Fruit fly (Drosophila melanogaster) whole organism, embryonic: Measurements from ENCODE around the gene CG13930.

Source experiments
- Atf-2 ChIP-seq: fragments of 200-800 bp; sonication (Bioruptor generic); optimal IDR thresholded peaks from 2 replicates; lab custom pipeline; 2016; ENCODE audit warnings: missing biosample characterization, missing genetic modification characterization
- Bgb ChIP-seq: fragments of 200-800 bp; sonication (Bioruptor generic); IDR thresholded peaks from 2 replicates; pipeline ENCODE4 v1.3.6; 2022; ENCODE audit warnings: missing biosample characterization, missing genetic modification characterization; ENCODE audit not compliant: partially characterized antibody
- CG10267 ChIP-seq: fragments of 200-800 bp; sonication (Bioruptor generic); optimal IDR thresholded peaks from 2 replicates; lab custom pipeline; 2018; ENCODE audit warnings: missing biosample characterization, mild to moderate bottlenecking, missing genetic modification characterization, moderate library complexity
- CG12071 ChIP-seq: fragments of 200-800 bp; sonication (Bioruptor generic); optimal IDR thresholded peaks from 3 replicates; lab custom pipeline; 2018; ENCODE audit warnings: missing biosample characterization, mild to moderate bottlenecking, missing genetic modification characterization
- CG16779 ChIP-seq: fragments of 200-800 bp; sonication (Bioruptor generic); IDR thresholded peaks from 2 replicates; pipeline ENCODE4 v1.3.6; 2022; ENCODE audit warnings: missing biosample characterization, missing genetic modification characterization
- CG34422 ChIP-seq: fragments of 200-800 bp; sonication (Bioruptor generic); IDR thresholded peaks from 3 replicates; pipeline ENCODE4 v1.3.6; 2022; ENCODE audit warnings: missing biosample characterization, missing genetic modification characterization
- CG4617 ChIP-seq: fragments of 200-800 bp; sonication (Bioruptor generic); optimal IDR thresholded peaks from 3 replicates; lab custom pipeline; 2016; ENCODE audit warnings: missing biosample characterization, missing genetic modification characterization, borderline replicate concordance
- CG4707 ChIP-seq: fragments of 200-800 bp; sonication (Bioruptor generic); optimal IDR thresholded peaks from 2 replicates; lab custom pipeline; 2018; ENCODE audit warnings: missing biosample characterization, mild to moderate bottlenecking, missing genetic modification characterization, moderate library complexity
- CG6791 ChIP-seq: fragments of 200-800 bp; sonication (Bioruptor generic); IDR thresholded peaks from 3 replicates; pipeline ENCODE4 v1.3.6; 2022; ENCODE audit warnings: missing biosample characterization, missing genetic modification characterization; ENCODE audit not compliant: partially characterized antibody
- CG7556 ChIP-seq: fragments of 200-800 bp; sonication (Bioruptor generic); optimal IDR thresholded peaks from 2 replicates; lab custom pipeline; 2017; ENCODE audit warnings: missing biosample characterization, mild to moderate bottlenecking, missing genetic modification characterization
- CG7963 ChIP-seq: fragments of 200-800 bp; sonication (Bioruptor generic); IDR thresholded peaks from 3 replicates; pipeline ENCODE4 v1.3.6; 2022; ENCODE audit warnings: missing biosample characterization, missing genetic modification characterization; ENCODE audit not compliant: partially characterized antibody
- CG9797 ChIP-seq: fragments of 200-800 bp; sonication (Bioruptor generic); optimal IDR thresholded peaks from 3 replicates; lab custom pipeline; 2018; ENCODE audit warnings: missing biosample characterization, mild to moderate bottlenecking, missing genetic modification characterization
- CG9932 ChIP-seq: fragments of 200-800 bp; sonication (Bioruptor generic); IDR thresholded peaks from 2 replicates; pipeline ENCODE4 v1.3.6; 2022; ENCODE audit warnings: missing biosample characterization, missing genetic modification characterization
- Deaf1 ChIP-seq: fragments of 200-800 bp; optimal IDR thresholded peaks from 3 replicates; lab custom pipeline; 2019; ENCODE audit warnings: missing biosample characterization, mild to moderate bottlenecking, missing genetic modification characterization, moderate library complexity
- Dll ChIP-seq: fragments of 200-800 bp; sonication (Bioruptor generic); IDR thresholded peaks from 4 replicates; pipeline ENCODE4 v1.3.6; 2022; ENCODE audit warnings: missing biosample characterization, missing genetic modification characterization; ENCODE audit not compliant: partially characterized antibody
- Dp ChIP-seq: fragments of 200-800 bp; sonication (Bioruptor generic); optimal IDR thresholded peaks from 2 replicates; lab custom pipeline; 2018; ENCODE audit warnings: missing biosample characterization, mild to moderate bottlenecking, missing genetic modification characterization, moderate library complexity
- E2f2 ChIP-seq: fragments of 200-800 bp; sonication (Bioruptor generic); IDR thresholded peaks from 2 replicates; pipeline ENCODE4 v1.3.6; 2022; ENCODE audit warnings: missing biosample characterization, missing genetic modification characterization
- Hr3 ChIP-seq: fragments of 200-800 bp; sonication (Bioruptor generic); optimal IDR thresholded peaks from 3 replicates; lab custom pipeline; 2016; ENCODE audit warnings: missing biosample characterization, missing genetic modification characterization
- MBD-R2 ChIP-seq: fragments of 200-800 bp; sonication (Bioruptor generic); IDR thresholded peaks from 2 replicates; pipeline ENCODE4 v1.3.6; 2022; ENCODE audit warnings: missing biosample characterization, missing genetic modification characterization
- Med ChIP-seq: fragments of 200-800 bp; sonication (Bioruptor generic); peaks from one replicate; lab custom pipeline; 2016; ENCODE audit warnings: missing biosample characterization, missing genetic modification characterization, mild to moderate bottlenecking, inconsistent platforms, moderate library complexity
- Myb ChIP-seq: fragments of 200-800 bp; sonication (Bioruptor generic); optimal IDR thresholded peaks from 2 replicates; lab custom pipeline; 2016; ENCODE audit warnings: missing biosample characterization, missing genetic modification characterization
- Pdp1 ChIP-seq, 2 experiments: fragments of 200-800 bp; sonication (Bioruptor generic); optimal IDR thresholded peaks; 3 replicates each; lab custom pipeline; 2016; ENCODE audit warnings: missing biosample characterization in 2 of 2, missing genetic modification characterization in 2 of 2, mild to moderate bottlenecking in 1 of 2, moderate library complexity in 1 of 2
- Sin3A ChIP-seq: fragments of >200 bp; optimal IDR thresholded peaks from 2 replicates; lab custom pipeline; 2018
- Sox102F ChIP-seq: fragments of 200-800 bp; sonication (Bioruptor generic); optimal IDR thresholded peaks from 2 replicates; lab custom pipeline; 2018; ENCODE audit warnings: missing biosample characterization, mild to moderate bottlenecking, missing genetic modification characterization, moderate library complexity
- Sry-β ChIP-seq: fragments of 200-800 bp; sonication (Bioruptor generic); optimal IDR thresholded peaks from 2 replicates; lab custom pipeline; 2018; ENCODE audit warnings: missing biosample characterization, mild to moderate bottlenecking, missing genetic modification characterization, moderate library complexity
- YL-1 ChIP-seq: fragments of 200-800 bp; sonication (Bioruptor generic); optimal IDR thresholded peaks from 3 replicates; lab custom pipeline; 2017; ENCODE audit warnings: missing biosample characterization, mild to moderate bottlenecking, missing genetic modification characterization
- ato ChIP-seq: fragments of 200-800 bp; sonication (Bioruptor generic); IDR thresholded peaks from 2 replicates; pipeline ENCODE4 v1.3.6; 2022; ENCODE audit warnings: missing biosample characterization, missing genetic modification characterization; ENCODE audit not compliant: partially characterized antibody
- bbx ChIP-seq: fragments of 200-800 bp; sonication (Bioruptor generic); IDR thresholded peaks from 2 replicates; pipeline ENCODE4 v1.3.6; 2022; ENCODE audit warnings: missing biosample characterization, missing genetic modification characterization; ENCODE audit not compliant: partially characterized antibody
- bcd ChIP-seq: fragments of 200-800 bp; sonication (Bioruptor generic); optimal IDR thresholded peaks from 2 replicates; lab custom pipeline; 2017; ENCODE audit warnings: missing biosample characterization, mild to moderate bottlenecking, missing genetic modification characterization
- chif ChIP-seq, 2 experiments: fragments of 200-800 bp; sonication (Bioruptor generic); optimal IDR thresholded peaks; 3 replicates each; lab custom pipeline; 2016; ENCODE audit warnings: missing biosample characterization in 2 of 2, missing genetic modification characterization in 2 of 2
- corto ChIP-seq: fragments of 200-800 bp; sonication (Bioruptor generic); optimal IDR thresholded peaks from 2 replicates; lab custom pipeline; 2016; ENCODE audit warnings: missing biosample characterization, mild to moderate bottlenecking, missing genetic modification characterization, moderate library complexity
- dmrt11E ChIP-seq: fragments of 200-800 bp; sonication (Bioruptor generic); optimal IDR thresholded peaks from 3 replicates; lab custom pipeline; 2018; ENCODE audit warnings: missing biosample characterization, mild to moderate bottlenecking, missing genetic modification characterization, moderate library complexity
- exex ChIP-seq: fragments of 200-800 bp; sonication (Bioruptor generic); optimal IDR thresholded peaks from 4 replicates; lab custom pipeline; 2018; ENCODE audit warnings: missing biosample characterization, mild to moderate bottlenecking, missing genetic modification characterization, moderate library complexity
- mam ChIP-seq: fragments of 200-800 bp; sonication (Bioruptor generic); optimal IDR thresholded peaks from 3 replicates; lab custom pipeline; 2016; ENCODE audit warnings: missing biosample characterization, missing genetic modification characterization
- mirr ChIP-seq: fragments of 200-800 bp; sonication (Bioruptor generic); optimal IDR thresholded peaks from 3 replicates; lab custom pipeline; 2018; ENCODE audit warnings: missing biosample characterization, mild to moderate bottlenecking, missing genetic modification characterization
- nau ChIP-seq: fragments of 200-800 bp; sonication (Bioruptor generic); optimal IDR thresholded peaks from 3 replicates; lab custom pipeline; 2017; ENCODE audit warnings: missing biosample characterization, mild to moderate bottlenecking, missing genetic modification characterization, missing genetic modification reagents
- nerfin-2 ChIP-seq: fragments of 200-800 bp; sonication (Bioruptor generic); IDR thresholded peaks from 2 replicates; pipeline ENCODE4 v1.3.6; 2022; ENCODE audit warnings: missing biosample characterization, missing genetic modification characterization; ENCODE audit not compliant: partially characterized antibody
- nmo ChIP-seq: fragments of 200-800 bp; sonication (Bioruptor generic); optimal IDR thresholded peaks from 2 replicates; lab custom pipeline; 2018; ENCODE audit warnings: missing biosample characterization, mild to moderate bottlenecking, missing genetic modification characterization, moderate library complexity
- nom ChIP-seq: fragments of 200-800 bp; sonication (Bioruptor generic); optimal IDR thresholded peaks from 2 replicates; lab custom pipeline; 2017; ENCODE audit warnings: missing biosample characterization, missing genetic modification characterization, mild to moderate bottlenecking, moderate library complexity, missing genetic modification reagents
- sens-2 ChIP-seq: fragments of 200-800 bp; sonication (Bioruptor generic); IDR thresholded peaks from 2 replicates; pipeline ENCODE4 v1.3.6; 2022; ENCODE audit warnings: missing biosample characterization, missing genetic modification characterization
- so ChIP-seq: fragments of 200-800 bp; sonication (Bioruptor generic); IDR thresholded peaks from 3 replicates; pipeline ENCODE4 v1.3.6; 2022; ENCODE audit warnings: missing biosample characterization, missing genetic modification characterization
- stwl ChIP-seq: fragments of 200-800 bp; sonication (Bioruptor generic); optimal IDR thresholded peaks from 3 replicates; lab custom pipeline; 2018; ENCODE audit warnings: missing biosample characterization, mild to moderate bottlenecking, missing genetic modification characterization, moderate library complexity
- trem ChIP-seq: fragments of 200-800 bp; optimal IDR thresholded peaks from 3 replicates; lab custom pipeline; 2019; ENCODE audit warnings: missing biosample characterization, mild to moderate bottlenecking, missing genetic modification characterization, moderate library complexity

Gene CG13930

dm6 chr3L:1661738-1662370 lies 10.7 kb downstream of the CG13930 start (continued):
- TF ChIP-seq MBD-R2 (GFP tag; lab: Robert Waterston, UW), result 0 out of 2 replicates have a peak, but pooled peaks have one; percentile 13
- TF ChIP-seq, all 482 proteins: peak for 21

dm6 chr3L:1653752-1654151 lies 18.8 kb downstream of the CG13930 start:
- TF ChIP-seq CG7556 (GFP tag; lab: Kevin White, UChicago) (no peak), exex (tag; lab: Kevin White, UChicago) (peak; percentile 82), CG7963 (GFP tag; lab: Robert Waterston, UW) (no peak), dmrt11E (no peak), mirr (GFP tag; lab: Kevin White, UChicago) (peak; percentile 71), ato (GFP tag; lab: Robert Waterston, UW) (0 out of 2 replicates have a peak, but pooled peaks have one; percentile 18), bcd (GFP tag; lab: Kevin White, UChicago) (no peak)
- TF ChIP-seq, all 482 proteins: peak for 3

dm6 chr3L:1652700-1653200 lies 19.8 kb downstream of the CG13930 start, which contains the start of the genes CG7970 and Vta1:
TSS of gene CG7970 (plus strand) at chr3L:1652750.
TSS of gene Vta1 (minus strand) at chr3L:1652900.
- TF ChIP-seq E2f2 (GFP tag; lab: Robert Waterston, UW) (peak; percentile 42; the same call in 1 of the 2 replicates), CG9797 (peak; percentile 80), stwl (tag; lab: Kevin White, UChicago) (no peak), corto (GFP tag; lab: Kevin White, UChicago) (no peak), CG12071 (GFP tag; lab: Kevin White, UChicago) (no peak), so (no peak), nmo (GFP tag; lab: Kevin White, UChicago) (peak; percentile 16), CG34422 (GFP tag; lab: Robert Waterston, UW) (no peak), CG4707 (GFP tag; lab: Kevin White, UChicago) (no peak), Dll (GFP tag; lab: Robert Waterston, UW) (0 out of 4 replicates have a peak, but pooled peaks have one; percentile 26), Dp (GFP tag; lab: Kevin White, UChicago) (peak; percentile 42), MBD-R2 (GFP tag; lab: Robert Waterston, UW) (peak; percentile 82), CG10267 (tag; lab: Kevin White, UChicago) (peak; percentile 12), nau (GFP tag; lab: Kevin White, UChicago) (no peak), chif (GFP tag; optimal IDR thresholded peaks at IDR 0.05; lab: Kevin White, UChicago) (no peak), CG9932 (GFP tag; lab: Robert Waterston, UW) (no peak), Sin3A (peak; percentile 47), Sry-β (no peak), mam (GFP tag; lab: Kevin White, UChicago) (no peak), Myb (GFP tag; lab: Kevin White, UChicago) (peak; percentile 13), Hr3 (no peak), YL-1 (GFP tag; lab: Kevin White, UChicago) (peak; percentile 68), Sox102F (GFP tag; lab: Kevin White, UChicago) (no peak), Deaf1 (tag; lab: Kevin White, UChicago) (peak; percentile 74), Atf-2 (GFP tag; lab: Kevin White, UChicago) (no peak), nom (peak; percentile 98), sens-2 (GFP tag; lab: Robert Waterston, UW) (no peak), Med (GFP tag; lab: Kevin White, UChicago) (peak; percentile 56), Pdp1 (GFP tag; optimal IDR thresholded peaks at IDR 0.05; lab: Kevin White, UChicago) (peak in 1 of 2 experiments; percentile 24), CG16779 (no peak), Bgb (peak; percentile 27; the same call in 1 of the 2 replicates), nerfin-2 (GFP tag; lab: Robert Waterston, UW) (no peak), CG4617 (peak; percentile 87), CG6791 (GFP tag; lab: Robert Waterston, UW) (0 out of 3 replicates have a peak, but pooled peaks have one; percentile 36), bbx (GFP tag; lab: Robert Waterston, UW) (0 out of 2 replicates have a peak, but pooled peaks have one; percentile 47), trem (tag; lab: Kevin White, UChicago) (peak; percentile 32)
